Worm (Caenorhabditis elegans) whole organism, mixed stage, embryonic: ENCODE measurements around the gene eppl-1.

Experiments
- M03D4.4 ChIP-seq: sonication (generic microtip); optimal IDR thresholded peaks from 2 replicates; lab custom pipeline; 2017; ENCODE audit warnings: mild to moderate bottlenecking, missing genetic modification characterization, missing compliant biosample characterization
- bed-3 ChIP-seq: fragments of 200-800 bp; sonication (Bioruptor generic); optimal IDR thresholded peaks from 3 replicates; lab custom pipeline; 2018; ENCODE audit warnings: mild to moderate bottlenecking, missing genetic modification characterization, moderate library complexity, missing compliant biosample characterization
- blmp-1 ChIP-seq: fragments of 150-350 bp; optimal IDR thresholded peaks from 2 replicates; lab custom pipeline; 2014; ENCODE audit warnings: missing biosample characterization, missing genetic modification characterization
- ceh-39 ChIP-seq: fragments of 150-350 bp; optimal IDR thresholded peaks from 2 replicates; lab custom pipeline; 2014; ENCODE audit warnings: missing biosample characterization, missing genetic modification characterization
- ceh-43 ChIP-seq: fragments of 200-800 bp; sonication (Bioruptor generic); optimal IDR thresholded peaks from 2 replicates; lab custom pipeline; 2018; ENCODE audit warnings: mild to moderate bottlenecking, missing genetic modification characterization, moderate library complexity, missing compliant biosample characterization
- ceh-83 ChIP-seq: fragments of 200-800 bp; sonication (Bioruptor generic); optimal IDR thresholded peaks from 2 replicates; lab custom pipeline; 2018; ENCODE audit warnings: mild to moderate bottlenecking, missing genetic modification characterization, missing compliant biosample characterization
- ces-1 ChIP-seq: fragments of 150-350 bp; optimal IDR thresholded peaks from 2 replicates; lab custom pipeline; 2014; ENCODE audit warnings: missing biosample characterization, missing genetic modification reagents, missing genetic modification characterization
- cnd-1 ChIP-seq: fragments of 200-800 bp; sonication (Bioruptor generic); optimal IDR thresholded peaks from 2 replicates; lab custom pipeline; 2018; ENCODE audit warnings: mild to moderate bottlenecking, missing genetic modification characterization, missing compliant biosample characterization
- elt-1 ChIP-seq: sonication (generic microtip); optimal IDR thresholded peaks from 2 replicates; lab custom pipeline; 2017; ENCODE audit warnings: missing genetic modification characterization, mild to moderate bottlenecking, missing compliant biosample characterization, antibody characterized with exemption, moderate library complexity, borderline replicate concordance; ENCODE audit not compliant: insufficient read depth
- ham-2 ChIP-seq: fragments of 200-800 bp; sonication (Bioruptor generic); optimal IDR thresholded peaks from 2 replicates; lab custom pipeline; 2018; ENCODE audit warnings: mild to moderate bottlenecking, missing genetic modification characterization, missing compliant biosample characterization
- lin-13 ChIP-seq: fragments of 150-350 bp; optimal IDR thresholded peaks from 2 replicates; lab custom pipeline; 2014; ENCODE audit warnings: missing biosample characterization, missing genetic modification characterization
- lin-32 ChIP-seq: fragments of 200-800 bp; sonication (Bioruptor generic); optimal IDR thresholded peaks from 2 replicates; lab custom pipeline; 2018; ENCODE audit warnings: mild to moderate bottlenecking, missing genetic modification characterization, missing compliant biosample characterization
- lsy-2 ChIP-seq: fragments of 150-350 bp; optimal IDR thresholded peaks from 2 replicates; lab custom pipeline; 2014; ENCODE audit warnings: missing biosample characterization, missing genetic modification characterization
- mab-5 ChIP-seq: fragments of 150-350 bp; optimal IDR thresholded peaks from 2 replicates; lab custom pipeline; 2014; ENCODE audit warnings: missing biosample characterization, missing genetic modification characterization
- mep-1 ChIP-seq: fragments of 150-350 bp; optimal IDR thresholded peaks from 2 replicates; lab custom pipeline; 2017; ENCODE audit warnings: missing biosample characterization, missing genetic modification reagents, missing genetic modification characterization, inconsistent platforms
- nhr-12 ChIP-seq: fragments of 150-350 bp; optimal IDR thresholded peaks from 2 replicates; lab custom pipeline; 2014; ENCODE audit warnings: missing biosample characterization, missing genetic modification characterization
- nhr-2 ChIP-seq: fragments of 150-350 bp; optimal IDR thresholded peaks from 2 replicates; lab custom pipeline; 2014; ENCODE audit warnings: missing biosample characterization, missing genetic modification characterization
- nhr-237 ChIP-seq: fragments of 150-350 bp; optimal IDR thresholded peaks from 2 replicates; lab custom pipeline; 2014; ENCODE audit warnings: missing biosample characterization, missing genetic modification characterization
- nhr-28 ChIP-seq: fragments of 150-350 bp; optimal IDR thresholded peaks from 2 replicates; lab custom pipeline; 2014; ENCODE audit warnings: missing biosample characterization, missing genetic modification characterization
- nhr-76 ChIP-seq: sonication (generic microtip); optimal IDR thresholded peaks from 2 replicates; lab custom pipeline; 2017; ENCODE audit warnings: missing biosample characterization, missing genetic modification characterization
- pha-4 ChIP-seq: fragments of 150-350 bp; optimal IDR thresholded peaks from 2 replicates; lab custom pipeline; 2018; ENCODE audit warnings: missing biosample characterization, missing genetic modification reagents, missing genetic modification characterization
- sem-2 ChIP-seq: fragments of 200-800 bp; sonication (Bioruptor generic); optimal IDR thresholded peaks from 2 replicates; lab custom pipeline; 2018; ENCODE audit warnings: mild to moderate bottlenecking, missing genetic modification characterization, missing compliant biosample characterization
- snpc-4 ChIP-seq: fragments of 150-350 bp; optimal IDR thresholded peaks from 2 replicates; lab custom pipeline; 2014; ENCODE audit warnings: missing biosample characterization, missing genetic modification characterization
- sptf-1 ChIP-seq: sonication (generic microtip); optimal IDR thresholded peaks from 2 replicates; lab custom pipeline; 2017; ENCODE audit warnings: mild to moderate bottlenecking, missing genetic modification characterization, moderate library complexity, missing compliant biosample characterization
- tbx-8 ChIP-seq: fragments of 200-800 bp; sonication (Bioruptor generic); optimal IDR thresholded peaks from 2 replicates; lab custom pipeline; 2018; ENCODE audit warnings: mild to moderate bottlenecking, missing genetic modification characterization, moderate library complexity, missing compliant biosample characterization
- unc-120 ChIP-seq: sonication (generic microtip); optimal IDR thresholded peaks from 2 replicates; lab custom pipeline; 2017; ENCODE audit warnings: missing genetic modification characterization, missing compliant biosample characterization; ENCODE audit not compliant: poor library complexity, severe bottlenecking
- unc-62 ChIP-seq: fragments of 150-350 bp; optimal IDR thresholded peaks from 2 replicates; lab custom pipeline; 2014; ENCODE audit warnings: missing biosample characterization, missing genetic modification reagents, missing genetic modification characterization
- zip-8 ChIP-seq: fragments of 150-350 bp; optimal IDR thresholded peaks from 2 replicates; lab custom pipeline; 2014; ENCODE audit warnings: missing biosample characterization, missing genetic modification characterization
- ztf-11 ChIP-seq: fragments of 150-350 bp; optimal IDR thresholded peaks from 2 replicates; lab custom pipeline; 2014; ENCODE audit warnings: missing biosample characterization, missing genetic modification characterization

The eppl-1 gene

ce11 chrIV:8451709-8452248 is at the start of gene eppl-1:
Gene eppl-1, minus strand, starts transcription at chrIV:8451759.
- TF ChIP-seq pha-4 (tag; lab: Kevin White, UChicago) (no peak), ceh-83 (GFP tag; lab: Kevin White, UChicago) (no peak)

ce11 chrIV:8499956-8500355 is 48.4 kb upstream of the eppl-1 start:
- TF ChIP-seq lin-32 (GFP tag; lab: Kevin White, UChicago) = no peak
- no peak for TF ChIP-seq nhr-237 (tag; lab: Kevin White, UChicago)
- TF ChIP-seq blmp-1 (tag; lab: Kevin White, UChicago) = no peak
- no peak for TF ChIP-seq lin-13 (tag; lab: Kevin White, UChicago)
- no peak for TF ChIP-seq nhr-76 (tag; lab: Kevin White, UChicago)
- no peak for TF ChIP-seq sem-2 (GFP tag; lab: Kevin White, UChicago)
- TF ChIP-seq sptf-1 (tag; lab: Kevin White, UChicago) = no peak
- no peak for TF ChIP-seq unc-62 (GFP tag; lab: Kevin White, UChicago)
- TF ChIP-seq lsy-2 (tag; lab: Kevin White, UChicago) = no peak
- TF ChIP-seq mab-5 (tag; lab: Kevin White, UChicago) = no peak
- TF ChIP-seq M03D4.4 (tag; lab: Kevin White, UChicago) = no peak
- no peak for TF ChIP-seq nhr-2 (tag; lab: Kevin White, UChicago)
- TF ChIP-seq ceh-43 = no peak
- no peak for TF ChIP-seq tbx-8 (GFP tag; lab: Kevin White, UChicago)
- no peak for TF ChIP-seq zip-8 (tag; lab: Kevin White, UChicago)
- TF ChIP-seq nhr-28 (tag; lab: Kevin White, UChicago) = no peak
- TF ChIP-seq bed-3 (GFP tag; lab: Kevin White, UChicago) = no peak

- no peak for TF ChIP-seq ham-2 (GFP tag; lab: Kevin White, UChicago)
- TF ChIP-seq elt-1 = no peak
- TF ChIP-seq ceh-83 (GFP tag; lab: Kevin White, UChicago) = no peak
- TF ChIP-seq unc-120 (tag; lab: Kevin White, UChicago) = no peak
- TF ChIP-seq ceh-43 = no peak
- TF ChIP-seq mep-1 = no peak
- TF ChIP-seq nhr-76 (tag; lab: Kevin White, UChicago) = no peak
- TF ChIP-seq ceh-39 (tag; lab: Kevin White, UChicago) = no peak
- no peak for TF ChIP-seq ztf-11 (tag; lab: Kevin White, UChicago)
- TF ChIP-seq nhr-28 (tag; lab: Kevin White, UChicago) = no peak
Measured at ce11 chrIV:8498773-8499360, 47.3 kb upstream of the eppl-1 start, which contains the start of the genes acdh-13 and mesp-1. Gene acdh-13, minus strand, starts transcription at chrIV:8498823. Gene mesp-1, plus strand, starts transcription at chrIV:8499310.

ce11 chrIV:8496263-8496662 is 44.7 kb upstream of the eppl-1 start, which contains the start of gene C28C12.12:
Gene C28C12.12, minus strand, starts transcription at chrIV:8496363.
- TF ChIP-seq snpc-4 (tag; lab: Kevin White, UChicago) (no peak), ces-1 (GFP tag; lab: Kevin White, UChicago) (no peak), M03D4.4 (tag; lab: Kevin White, UChicago) (no peak), nhr-76 (tag; lab: Kevin White, UChicago) (no peak), cnd-1 (tag; lab: Kevin White, UChicago) (no peak), mab-5 (tag; lab: Kevin White, UChicago) (no peak), blmp-1 (tag; lab: Kevin White, UChicago) (no peak), sem-2 (GFP tag; lab: Kevin White, UChicago) (no peak)
- TF ChIP-seq, all 35 proteins: peak for 0

ce11 chrIV:8492242-8492641 is 40.7 kb upstream of the eppl-1 start, which contains the start of gene sru-7:
Gene sru-7, plus strand, starts transcription at chrIV:8492542.
- no peak for TF ChIP-seq lin-32 (GFP tag; lab: Kevin White, UChicago)
- no peak for TF ChIP-seq mep-1
- TF ChIP-seq nhr-76 (tag; lab: Kevin White, UChicago) = no peak
- no peak for TF ChIP-seq elt-1
- TF ChIP-seq ztf-11 (tag; lab: Kevin White, UChicago) = no peak
- TF ChIP-seq pha-4 (tag; lab: Kevin White, UChicago) = no peak
- no peak for TF ChIP-seq nhr-28 (tag; lab: Kevin White, UChicago)
- TF ChIP-seq zip-8 (tag; lab: Kevin White, UChicago) = no peak
- no peak for TF ChIP-seq nhr-12 (tag; lab: Kevin White, UChicago)
- TF ChIP-seq ces-1 (GFP tag; lab: Kevin White, UChicago) = no peak
- TF ChIP-seq lsy-2 (tag; lab: Kevin White, UChicago) = no peak
- TF ChIP-seq snpc-4 (tag; lab: Kevin White, UChicago) = no peak
- no peak for TF ChIP-seq M03D4.4 (tag; lab: Kevin White, UChicago)
- no peak for TF ChIP-seq lin-13 (tag; lab: Kevin White, UChicago)
- TF ChIP-seq, all 35 proteins: peak for 0
